Worm (Caenorhabditis elegans) whole organism, L4 larva: ENCODE results near the gene F54B8.1.
"Not testable (repeated sequence)": the region's sequence is repeated elsewhere in the genome, so short reads cannot be mapped to it uniquely, and the experiment has no call there.

Experiments used
- R02D3.7 ChIP-seq: fragments of 150-350 bp; sonication (generic microtip); optimal IDR thresholded peaks from 3 replicates; lab custom pipeline; 2014; ENCODE audit warnings: missing biosample characterization, missing genetic modification characterization
- aha-1 ChIP-seq: fragments of 150-350 bp; peaks from one replicate; lab custom pipeline; 2014; ENCODE audit warnings: missing biosample characterization, missing genetic modification characterization
- ama-1 ChIP-seq: fragments of 150-350 bp; optimal IDR thresholded peaks from 2 replicates; lab custom pipeline; 2014; ENCODE audit warnings: inconsistent platforms, mixed read lengths
- dmd-9 ChIP-seq: fragments of 200-800 bp; sonication (Bioruptor generic); IDR thresholded peaks from 2 replicates; pipeline ENCODE4 v1.3.6; 2022; ENCODE audit warnings: missing genetic modification reagents, missing genetic modification characterization, missing compliant biosample characterization
- duxl-1 ChIP-seq: sonication (generic microtip); optimal IDR thresholded peaks from 2 replicates; lab custom pipeline; 2016; ENCODE audit warnings: mild to moderate bottlenecking, missing genetic modification characterization, moderate library complexity, missing compliant biosample characterization; ENCODE audit not compliant: poor library complexity
- egl-27 ChIP-seq: sonication (generic microtip); optimal IDR thresholded peaks from 3 replicates; lab custom pipeline; 2017; ENCODE audit warnings: missing biosample characterization, missing genetic modification reagents, missing genetic modification characterization
- lir-3 ChIP-seq: sonication (generic microtip); optimal IDR thresholded peaks from 2 replicates; lab custom pipeline; 2016; ENCODE audit warnings: mild to moderate bottlenecking, missing genetic modification characterization, missing compliant biosample characterization
- mep-1 ChIP-seq: fragments of 150-350 bp; sonication (generic microtip); optimal IDR thresholded peaks from 3 replicates; lab custom pipeline; 2014; ENCODE audit warnings: missing biosample characterization, missing genetic modification characterization
- nhr-11 ChIP-seq: fragments of 150-350 bp; optimal IDR thresholded peaks from 2 replicates; lab custom pipeline; 2014; ENCODE audit warnings: missing biosample characterization, missing genetic modification characterization
- pha-4 ChIP-seq, 2 experiments: fragments of 150-350 bp in 1 of 2; fragments of 200-800 bp in 1 of 2; sonication (Bioruptor generic) in 1 of 2; IDR thresholded peaks in 1 of 2; optimal IDR thresholded peaks in 1 of 2; 2 replicates each; pipeline versions ENCODE4 v1.3.6 to Lab custom; 2014 to 2022; ENCODE audit warnings: missing genetic modification characterization in 2 of 2, missing genetic modification reagents in 2 of 2, missing biosample characterization in 1 of 2, missing compliant biosample characterization in 1 of 2
- zip-11 ChIP-seq: fragments of 200-800 bp; sonication (Bioruptor generic); IDR thresholded peaks from 2 replicates; pipeline ENCODE4 v1.3.6; 2022; ENCODE audit warnings: missing genetic modification characterization, missing compliant biosample characterization

DNA sequence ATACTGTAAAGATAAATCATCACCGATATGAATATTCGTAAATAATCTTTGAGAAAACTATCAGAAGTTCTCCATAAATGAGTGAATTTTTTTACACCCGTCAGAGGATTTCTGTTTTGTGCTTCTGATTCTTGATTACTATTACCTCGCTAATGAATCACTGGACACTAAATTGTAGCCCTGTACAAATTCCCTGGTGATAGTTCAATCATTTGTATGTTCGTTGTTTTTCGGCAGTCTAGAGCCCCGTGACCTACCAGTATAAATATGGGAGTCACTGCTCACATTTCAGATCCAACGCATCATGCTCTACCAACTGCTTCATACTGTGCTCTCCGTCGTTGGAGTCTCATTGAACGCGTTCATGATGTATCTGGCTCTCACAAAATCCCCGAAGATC lies 7.5 kb upstream of the F54B8.1 start, which contains the start of gene srd-27:
- TF ChIP-seq lir-3; zip-11 (GFP tag; lab: Robert Waterston, UW); pha-4 (GFP tag; IDR thresholded peaks at IDR 0.05; lab: Robert Waterston, UW); pha-4 (tag; optimal IDR thresholded peaks at IDR 0.05; lab: Kevin White, UChicago); aha-1 (tag; lab: Kevin White, UChicago); egl-27 (tag; lab: Kevin White, UChicago); nhr-11 (tag; lab: Kevin White, UChicago); mep-1; R02D3.7; ama-1 (lab: Kevin White, UChicago); dmd-9 (GFP tag; lab: Robert Waterston, UW); duxl-1: not testable (repeated sequence)
